Worm (Caenorhabditis elegans): ENCODE data around the gene C08F8.6.
A peak's percentile ranks its signal among the peaks of the same experiment; 100 is the strongest.

Gene C08F8.6

DNA sequence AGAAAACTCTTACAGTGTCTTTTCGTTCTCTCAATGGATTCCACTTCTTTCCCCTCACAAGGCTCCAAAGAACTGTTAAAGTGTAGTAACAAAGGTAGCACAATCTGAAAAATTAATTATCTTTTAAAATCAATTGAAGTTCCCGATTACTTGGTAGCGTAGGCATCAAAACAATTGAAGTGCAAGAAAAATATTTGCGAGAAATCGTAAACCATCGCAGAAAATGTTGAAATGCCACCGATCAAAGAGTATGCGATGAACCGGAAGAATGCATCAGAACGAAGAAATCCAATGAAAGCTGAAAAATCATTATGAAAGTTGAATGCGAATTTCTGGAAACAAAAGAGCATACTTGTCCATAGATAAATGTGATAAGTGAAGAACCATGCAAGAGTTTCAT, 18.2 kb downstream of the C08F8.6 start:
- TF ChIP-seq ztf-11 (tag; optimal IDR thresholded peaks at IDR 0.05) (no peak), zag-1 (tag; optimal IDR thresholded peaks at IDR 0.05) (no peak), nhr-25 (tag; optimal IDR thresholded peaks at IDR 0.05) (no peak), egl-27 (tag; optimal IDR thresholded peaks at IDR 0.05) (no peak), ceh-16 (tag; optimal IDR thresholded peaks at IDR 0.05) (no peak), R02D3.7 (tag; optimal IDR thresholded peaks at IDR 0.05) (no peak), jun-1 (tag; optimal IDR thresholded peaks at IDR 0.05) (no peak), ZK546.5 (tag; optimal IDR thresholded peaks at IDR 0.05) (no peak), ceh-82 (tag; optimal IDR thresholded peaks at IDR 0.05) (no peak)

DNA sequence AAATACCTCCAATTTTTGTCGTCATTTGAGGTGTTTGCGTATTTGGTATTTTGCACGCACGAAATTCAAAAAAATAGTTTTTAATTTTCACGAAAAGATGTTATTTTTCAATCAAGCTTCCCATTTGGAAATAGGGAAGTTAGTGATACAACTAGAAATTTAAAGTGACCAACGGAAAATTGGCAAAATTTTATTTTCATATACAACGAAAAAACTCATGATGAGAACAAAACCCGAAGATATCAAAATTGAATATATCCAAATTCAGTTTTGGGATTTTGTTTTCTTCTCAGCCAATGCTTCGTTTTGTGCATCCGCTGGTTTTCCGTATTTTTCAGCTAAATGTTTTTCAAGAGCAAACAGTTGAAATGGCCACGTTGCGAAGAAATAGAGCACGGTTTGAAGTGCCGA, 18.8 kb downstream of the C08F8.6 start:
- no peak for TF ChIP-seq snpc-4 (tag; optimal IDR thresholded peaks at IDR 0.05)
- no peak for TF ChIP-seq unc-62 (GFP tag; optimal IDR thresholded peaks at IDR 0.05)
- no peak for TF ChIP-seq mdl-1 (tag; optimal IDR thresholded peaks at IDR 0.05)
- TF ChIP-seq elt-2 (tag; optimal IDR thresholded peaks at IDR 0.05) = no peak
- TF ChIP-seq nhr-77 (tag; optimal IDR thresholded peaks at IDR 0.05) = no peak
- no peak for TF ChIP-seq sea-2 (GFP tag; optimal IDR thresholded peaks at IDR 0.05)
- no peak for TF ChIP-seq nhr-43 (tag; optimal IDR thresholded peaks at IDR 0.05; ENCODE audit: poor library complexity, severe bottlenecking)
- no peak for TF ChIP-seq nhr-76 (tag; optimal IDR thresholded peaks at IDR 0.05)

DNA sequence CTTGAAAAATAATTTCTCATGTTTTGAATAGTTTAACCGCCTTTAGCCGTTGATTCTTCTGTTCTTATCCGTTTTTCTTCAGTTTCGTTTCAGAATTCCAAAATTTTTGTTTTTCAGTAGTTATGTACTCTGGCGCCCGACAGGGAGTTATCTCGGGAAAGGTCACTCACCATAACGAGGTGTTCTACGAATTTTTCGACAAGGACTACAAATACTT, 21.6 kb downstream of the C08F8.6 start, which contains the start of gene F01G4.4:
F01G4.4 (plus strand) TSS at position 118 of the 217 bp plus-strand sequence.
- TF ChIP-seq zag-1 (tag; optimal IDR thresholded peaks at IDR 0.05) (no peak), nhr-76 (tag; optimal IDR thresholded peaks at IDR 0.05) (no peak), egl-27 (tag; optimal IDR thresholded peaks at IDR 0.05) (no peak), ama-1 (optimal IDR thresholded peaks at IDR 0.05) (no peak), nfya-1 (tag; optimal IDR thresholded peaks at IDR 0.05; ENCODE audit: insufficient read depth) (no peak), snpc-4 (tag; optimal IDR thresholded peaks at IDR 0.05) (no peak), unc-62 (GFP tag; optimal IDR thresholded peaks at IDR 0.05) (no peak), lin-15B (tag; optimal IDR thresholded peaks at IDR 0.05) (no peak), nhr-25 (tag; optimal IDR thresholded peaks at IDR 0.05) (no peak), ztf-11 (tag; optimal IDR thresholded peaks at IDR 0.05) (no peak), unc-39 (tag; optimal IDR thresholded peaks at IDR 0.05) (no peak), tbx-2 (tag; optimal IDR thresholded peaks at IDR 0.05) (no peak), egl-5 (tag; optimal IDR thresholded peaks at IDR 0.05) (no peak), mdl-1 (tag; optimal IDR thresholded peaks at IDR 0.05) (no peak), eor-1 (tag; optimal IDR thresholded peaks at IDR 0.05) (no peak), ceh-82 (tag; optimal IDR thresholded peaks at IDR 0.05) (no peak), fkh-2 (tag; optimal IDR thresholded peaks at IDR 0.05) (no peak), ceh-28 (tag; optimal IDR thresholded peaks at IDR 0.05) (no peak)

DNA sequence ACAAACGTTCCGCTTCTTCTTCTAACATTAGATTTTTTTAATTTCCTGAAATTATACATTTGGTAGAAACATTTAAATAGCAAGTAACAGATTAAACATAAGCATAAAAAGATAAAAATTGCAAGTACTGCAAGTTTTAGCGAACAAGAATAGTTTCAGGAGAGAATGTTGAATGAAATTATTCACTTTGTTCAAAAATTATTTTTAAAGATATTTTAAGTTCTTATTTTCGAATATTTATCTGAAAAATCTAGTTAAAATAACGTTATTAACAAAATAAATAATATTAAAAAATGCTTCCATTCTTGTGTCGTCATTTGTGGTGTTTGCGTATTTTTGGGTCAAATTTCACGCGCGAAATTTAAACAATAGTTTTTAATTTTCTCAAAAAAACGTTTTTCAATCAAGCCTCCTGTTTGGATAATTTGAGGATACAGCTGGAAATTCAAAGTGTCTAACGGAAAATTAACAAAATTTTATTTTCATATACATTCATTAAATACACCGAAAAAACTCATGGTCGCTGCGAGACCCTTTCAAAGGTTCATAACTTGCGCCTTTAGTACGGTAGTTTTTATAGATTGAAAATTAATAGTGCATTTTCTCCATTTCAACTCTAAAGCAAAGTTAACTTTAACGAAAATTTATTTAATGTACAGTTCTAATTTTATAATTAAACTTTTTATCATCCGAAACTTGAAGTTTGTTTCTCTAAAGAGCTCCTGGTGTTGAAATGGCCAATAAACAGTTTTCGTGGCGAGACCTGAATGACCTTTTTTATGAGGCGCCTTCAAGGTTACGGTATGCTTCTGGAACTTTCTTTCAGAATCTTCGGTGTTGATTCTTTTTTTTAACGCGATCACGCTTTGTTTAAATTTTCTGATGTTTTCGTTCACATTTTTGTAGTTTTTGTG, 22.2 kb downstream of the C08F8.6 start, which contains the start of gene skih-2:
skih-2 (minus strand) TSS at position 51 of the 914 bp plus-strand sequence.
- TF ChIP-seq nhr-76 (tag; optimal IDR thresholded peaks at IDR 0.05) (no peak), elt-2 (tag; optimal IDR thresholded peaks at IDR 0.05) (no peak), skn-1 (tag; optimal IDR thresholded peaks at IDR 0.05) (no peak), nhr-25 (tag; optimal IDR thresholded peaks at IDR 0.05) (peak; percentile 14), nhr-77 (tag; optimal IDR thresholded peaks at IDR 0.05) (no peak), lin-15B (tag; optimal IDR thresholded peaks at IDR 0.05) (peak; percentile 28), nhr-67 (tag; optimal IDR thresholded peaks at IDR 0.05) (no peak), nfya-1 (tag; optimal IDR thresholded peaks at IDR 0.05; ENCODE audit: insufficient read depth) (peak; percentile 62), pqm-1 (tag; optimal IDR thresholded peaks at IDR 0.05) (no peak), tbx-2 (tag; optimal IDR thresholded peaks at IDR 0.05) (no peak), ceh-28 (tag; optimal IDR thresholded peaks at IDR 0.05) (no peak), fkh-10 (GFP tag; optimal IDR thresholded peaks at IDR 0.05) (no peak), nhr-43 (tag; optimal IDR thresholded peaks at IDR 0.05; ENCODE audit: poor library complexity, severe bottlenecking) (no peak), nhr-23 (tag; optimal IDR thresholded peaks at IDR 0.05) (peak; percentile 33), pha-4 (tag; optimal IDR thresholded peaks at IDR 0.05) (peak; percentile 73), daf-12 (tag; optimal IDR thresholded peaks at IDR 0.05) (no peak), ztf-4 (tag; optimal IDR thresholded peaks at IDR 0.05) (no peak), aly-2 (tag; optimal IDR thresholded peaks at IDR 0.05) (no peak)

Data from whole organism, L3 larva.